Fruit fly (Drosophila melanogaster): ENCODE results near the gene CG32365.
A peak's percentile ranks its signal among the peaks of the same experiment; 100 is the strongest.

The CG32365 gene

dm6 chr3L:7863766-7864305 lies 5.0 kb upstream of the CG32365 start (continued):
- TF ChIP-seq CG3919 (GFP tag; optimal IDR thresholded peaks at IDR 0.05) (peak; percentile 67), CG1621 (tag; optimal IDR thresholded peaks at IDR 0.05) (no peak), net (GFP tag; optimal IDR thresholded peaks at IDR 0.05) (peak; percentile 68), Hr39 (GFP tag; optimal IDR thresholded peaks at IDR 0.05) (peak; percentile 65), ss (GFP tag; optimal IDR thresholded peaks at IDR 0.05) (peak in 1 of 2 experiments; percentile 41), CG32006 (GFP tag; optimal IDR thresholded peaks at IDR 0.05) (peak; percentile 83), CG6808 (GFP tag; optimal IDR thresholded peaks at IDR 0.05) (peak; percentile 67), CG10631 (GFP tag; optimal IDR thresholded peaks at IDR 0.05) (peak; percentile 63), Smox (GFP tag; optimal IDR thresholded peaks at IDR 0.05) (peak; percentile 72), svp (GFP tag) (peak; percentile 84), Sox15 (GFP tag; optimal IDR thresholded peaks at IDR 0.05) (peak; percentile 8), topi (GFP tag; optimal IDR thresholded peaks at IDR 0.05) (peak; percentile 69), CG8119 (GFP tag; IDR thresholded peaks at IDR 0.05) (peak; percentile 91), fkh (GFP tag; optimal IDR thresholded peaks at IDR 0.05) (no peak), Eip75B (GFP tag; optimal IDR thresholded peaks at IDR 0.05) (peak; percentile 66), CG8319 (GFP tag; optimal IDR thresholded peaks at IDR 0.05) (peak; percentile 4), Blimp-1 (GFP tag; optimal IDR thresholded peaks at IDR 0.05) (peak; percentile 33), esn (GFP tag; optimal IDR thresholded peaks at IDR 0.05) (peak; percentile 81), CG11294 (GFP tag; IDR thresholded peaks at IDR 0.05) (peak; percentile 90), Eip78C (GFP tag) (peak; percentile 87)

dm6 chr3L:7865094-7865746 lies 3.6 kb upstream of the CG32365 start:
- TF ChIP-seq Eip78C (GFP tag) = peak; percentile 81
- TF ChIP-seq Sox14 (GFP tag; optimal IDR thresholded peaks at IDR 0.05) = no peak
- no peak for TF ChIP-seq CG4318 (GFP tag; optimal IDR thresholded peaks at IDR 0.05)
- no peak for TF ChIP-seq Smox (GFP tag; optimal IDR thresholded peaks at IDR 0.05)
- no peak for TF ChIP-seq CG6854 (GFP tag; optimal IDR thresholded peaks at IDR 0.05)
- TF ChIP-seq cyc (GFP tag; optimal IDR thresholded peaks at IDR 0.05) = no peak
- TF ChIP-seq svp (GFP tag) = peak; percentile 86

dm6 chr3L:7865747-7866387 lies 3.0 kb upstream of the CG32365 start:
- TF ChIP-seq Eip78C (GFP tag) = peak; percentile 65
- TF ChIP-seq svp (GFP tag) = peak; percentile 70
- TF ChIP-seq CG8119 (GFP tag; IDR thresholded peaks at IDR 0.05) = no peak
- peak; percentile 2 for TF ChIP-seq CG32006 (GFP tag; optimal IDR thresholded peaks at IDR 0.05)
- TF ChIP-seq CG10669 (GFP tag; optimal IDR thresholded peaks at IDR 0.05) = no peak
- peak; percentile 68 for TF ChIP-seq fkh (GFP tag; optimal IDR thresholded peaks at IDR 0.05)

dm6 chr3L:7866558-7866957 lies 2.3 kb upstream of the CG32365 start:
- TF ChIP-seq eg (GFP tag; IDR thresholded peaks at IDR 0.05) (0 out of 3 replicates have a peak, but pooled peaks have one; percentile 11), Eip78C (GFP tag) (no peak), CG6854 (GFP tag; optimal IDR thresholded peaks at IDR 0.05) (no peak), fkh (GFP tag; optimal IDR thresholded peaks at IDR 0.05) (peak; percentile 70), acj6 (GFP tag; optimal IDR thresholded peaks at IDR 0.05) (no peak), Hr4 (GFP tag; optimal IDR thresholded peaks at IDR 0.05) (peak; percentile 7), CG15336 (GFP tag; IDR thresholded peaks at IDR 0.05) (peak; percentile 20)

dm6 chr3L:7867036-7867787 lies 1.6 kb upstream of the CG32365 start, which contains the start of gene Pdp1:
Pdp1 (minus strand) TSS chr3L:7867369.
- TF ChIP-seq OdsH (GFP tag; optimal IDR thresholded peaks at IDR 0.05) = no peak
- TF ChIP-seq vri (GFP tag; optimal IDR thresholded peaks at IDR 0.05) = peak; percentile 100
- TF ChIP-seq spab (GFP tag; optimal IDR thresholded peaks at IDR 0.05) = no peak
- TF ChIP-seq CG6276 (GFP tag; optimal IDR thresholded peaks at IDR 0.05) = peak; percentile 38
- no peak for TF ChIP-seq CG7368 (GFP tag; optimal IDR thresholded peaks at IDR 0.05)
- no peak for TF ChIP-seq CG1621 (tag; optimal IDR thresholded peaks at IDR 0.05)
- no peak for TF ChIP-seq CG34406 (GFP tag; optimal IDR thresholded peaks at IDR 0.05)
- peak; percentile 33 for TF ChIP-seq net (GFP tag; optimal IDR thresholded peaks at IDR 0.05)
- no peak for TF ChIP-seq CG8319 (GFP tag; optimal IDR thresholded peaks at IDR 0.05)
- no peak for TF ChIP-seq Sox15 (GFP tag; optimal IDR thresholded peaks at IDR 0.05)
- peak; percentile 55 for TF ChIP-seq Lpt (GFP tag; optimal IDR thresholded peaks at IDR 0.05)
- TF ChIP-seq dac (GFP tag; optimal IDR thresholded peaks at IDR 0.05) = no peak
- TF ChIP-seq lz (GFP tag; optimal IDR thresholded peaks at IDR 0.05) = no peak
- peak; percentile 29 for TF ChIP-seq CG6808 (GFP tag; optimal IDR thresholded peaks at IDR 0.05)
- TF ChIP-seq acj6 (GFP tag; optimal IDR thresholded peaks at IDR 0.05) = no peak
- TF ChIP-seq CG8119 (GFP tag; IDR thresholded peaks at IDR 0.05) = peak; percentile 47; the same call in 2 of the 3 replicates
- TF ChIP-seq Sox14 (GFP tag; optimal IDR thresholded peaks at IDR 0.05) = peak; percentile 46
- TF ChIP-seq Ets21C (GFP tag; optimal IDR thresholded peaks at IDR 0.05) = no peak
- TF ChIP-seq Eip78C (GFP tag) = peak; percentile 79
